Worm (Caenorhabditis elegans): ENCODE results near the gene ZK1236.9.
A peak's percentile ranks its signal among the peaks of the same experiment; 100 is the strongest.

Gene ZK1236.9

ce11 chrIII:8392307-8392706, 42.7 kb downstream of the ZK1236.9 start:
- TF ChIP-seq F33H1.4 (GFP tag; IDR thresholded peaks at IDR 0.05) (no peak), nfyb-1 (GFP tag; IDR thresholded peaks at IDR 0.05) (0 out of 2 replicates have a peak, but pooled peaks have one; percentile 19), mes-4 (tag; optimal IDR thresholded peaks at IDR 0.05) (no peak), K12H6.12 (tag; optimal IDR thresholded peaks at IDR 0.05) (peak; percentile 22)

ce11 chrIII:8389539-8389938, 45.4 kb downstream of the ZK1236.9 start, which contains the start of gene ZK353.4:
ZK353.4 (minus strand) TSS chrIII:8389639.
- TF ChIP-seq attf-3 (GFP tag; conservative IDR thresholded peaks at IDR 0.05) (no peak), cebp-2 (GFP tag; IDR thresholded peaks at IDR 0.05) (no peak), hmg-20 (GFP tag; IDR thresholded peaks at IDR 0.05) (no peak), attf-5 (GFP tag; optimal IDR thresholded peaks at IDR 0.05) (no peak), F22D6.2 (tag; optimal IDR thresholded peaks at IDR 0.05) (no peak), Y79H2A.3 (GFP tag; conservative IDR thresholded peaks at IDR 0.05) (no peak), sptf-2 (GFP tag; optimal IDR thresholded peaks at IDR 0.05) (no peak), ceh-27 (GFP tag; optimal IDR thresholded peaks at IDR 0.05) (no peak), efl-1 (GFP tag; optimal IDR thresholded peaks at IDR 0.05) (no peak), aptf-2 (GFP tag; conservative IDR thresholded peaks at IDR 0.05) (no peak)
